Fruit fly (Drosophila melanogaster) whole organism, prepupa: ENCODE measurements around the gene Dyro.

Experiments used
- CG10631 ChIP-seq: fragments of 200-800 bp; sonication (Bioruptor generic); optimal IDR thresholded peaks from 2 replicates; lab custom pipeline; 2016; ENCODE audit warnings: missing biosample characterization, missing genetic modification characterization
- CG11294 ChIP-seq: fragments of 200-800 bp; sonication (Bioruptor generic); IDR thresholded peaks from 2 replicates; pipeline ENCODE4 v1.3.6; 2022; ENCODE audit warnings: missing biosample characterization, missing genetic modification characterization
- CG11902 ChIP-seq: fragments of 200-800 bp; sonication (Bioruptor generic); optimal IDR thresholded peaks from 3 replicates; lab custom pipeline; 2016; ENCODE audit warnings: missing biosample characterization, missing genetic modification characterization
- CG15336 ChIP-seq: fragments of 200-800 bp; sonication (Bioruptor generic); IDR thresholded peaks from 2 replicates; pipeline ENCODE4 v1.3.6; 2022; ENCODE audit warnings: missing biosample characterization, missing genetic modification characterization
- CG16779 ChIP-seq: fragments of 200-800 bp; sonication (Bioruptor generic); optimal IDR thresholded peaks from 3 replicates; lab custom pipeline; 2017; ENCODE audit warnings: missing biosample characterization, mild to moderate bottlenecking, missing genetic modification characterization
- CG6163 ChIP-seq: fragments of 200-800 bp; sonication (Bioruptor generic); IDR thresholded peaks from 3 replicates; pipeline ENCODE4 v1.3.6; 2022; ENCODE audit warnings: missing biosample characterization, missing genetic modification characterization
- Eip75B ChIP-seq: fragments of 200-800 bp; sonication (Bioruptor generic); optimal IDR thresholded peaks from 3 replicates; lab custom pipeline; 2016; ENCODE audit warnings: missing biosample characterization, missing genetic modification characterization
- Lpt ChIP-seq: fragments of 200-800 bp; sonication (Bioruptor generic); optimal IDR thresholded peaks from 3 replicates; lab custom pipeline; 2016; ENCODE audit warnings: missing biosample characterization, missing genetic modification characterization
- Sox102F ChIP-seq: fragments of 200-800 bp; sonication (Bioruptor generic); optimal IDR thresholded peaks from 2 replicates; lab custom pipeline; 2016; ENCODE audit warnings: missing biosample characterization, mild to moderate bottlenecking, missing genetic modification characterization
- Sox15 ChIP-seq: fragments of 200-800 bp; sonication (Bioruptor generic); optimal IDR thresholded peaks from 3 replicates; lab custom pipeline; 2016; ENCODE audit warnings: missing biosample characterization, missing genetic modification characterization
- cyc ChIP-seq: fragments of 200-800 bp; sonication (Bioruptor generic); optimal IDR thresholded peaks from 3 replicates; lab custom pipeline; 2016; ENCODE audit warnings: missing biosample characterization, missing genetic modification characterization
- dsx ChIP-seq: fragments of 200-800 bp; optimal IDR thresholded peaks from 3 replicates; lab custom pipeline; 2019; ENCODE audit warnings: missing biosample characterization, mild to moderate bottlenecking, missing genetic modification characterization, moderate library complexity; ENCODE audit not compliant: poor library complexity, severe bottlenecking

- TF ChIP-seq CG11294 (GFP tag; lab: Robert Waterston, UW), result no peak
- TF ChIP-seq CG15336 (GFP tag; lab: Robert Waterston, UW), result no peak
- TF ChIP-seq CG6163 (GFP tag; lab: Robert Waterston, UW), result no peak
- no peak for TF ChIP-seq CG11902 (GFP tag; lab: Kevin White, UChicago)
- TF ChIP-seq Eip75B, result no peak
- no peak for TF ChIP-seq Lpt (GFP tag; lab: Kevin White, UChicago)
- no peak for TF ChIP-seq dsx
- no peak for TF ChIP-seq cyc
- no peak for TF ChIP-seq CG16779 (tag; lab: Kevin White, UChicago)
- TF ChIP-seq Sox15 (GFP tag; lab: Kevin White, UChicago), result no peak
- no peak for TF ChIP-seq Sox102F (GFP tag; lab: Kevin White, UChicago)
- no peak for TF ChIP-seq CG10631 (GFP tag; lab: Kevin White, UChicago)
Measured at dm6 chr3L:11239191-11239641, 56.5 kb downstream of the Dyro start.
